Fruit fly (Drosophila melanogaster) S2 (cell line): ENCODE measurements around the gene Spn75F.

Experiments used
- CG8478 ChIP-seq: fragments of >200 bp; optimal IDR thresholded peaks from 2 replicates; lab custom pipeline; 2018
- CTCF ChIP-seq, 2 experiments: fragments of >200 bp; optimal IDR thresholded peaks; 2 replicates each; lab custom pipeline; 2018

DNA sequence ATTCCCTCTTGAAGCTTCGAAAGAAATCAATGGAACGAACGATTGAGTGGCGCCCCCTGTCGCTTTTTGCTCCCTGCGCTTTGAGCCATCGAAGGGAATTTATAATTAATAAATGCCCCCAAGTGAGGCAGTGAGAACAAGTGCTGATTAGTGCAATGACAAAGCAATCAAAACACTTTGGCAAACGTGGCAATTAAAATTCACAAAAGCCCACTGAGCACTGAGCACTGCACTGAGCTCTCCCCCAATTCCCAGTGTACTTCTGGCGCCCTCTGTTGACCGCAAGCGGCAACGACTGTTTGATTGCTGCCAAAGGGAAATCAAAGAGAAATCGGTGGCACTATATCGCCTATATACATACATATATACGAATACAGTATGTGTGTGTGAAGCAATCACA lies 48.5 kb upstream of the Spn75F start:
- TF ChIP-seq CG8478 (lab: Kevin White, UChicago) (no peak), CTCF (optimal IDR thresholded peaks at IDR 0.05; lab: Kevin White, UChicago) (peak; percentile 83 to 89)
